Worm (Caenorhabditis elegans) whole organism, mixed stage, embryonic: ENCODE data around the gene scl-26.

ENCODE experiments used
- M03D4.4 ChIP-seq: sonication (generic microtip); optimal IDR thresholded peaks from 2 replicates; lab custom pipeline; 2017; ENCODE audit warnings: mild to moderate bottlenecking, missing genetic modification characterization, missing compliant biosample characterization
- blmp-1 ChIP-seq: fragments of 150-350 bp; optimal IDR thresholded peaks from 2 replicates; lab custom pipeline; 2014; ENCODE audit warnings: missing biosample characterization, missing genetic modification characterization
- ceh-39 ChIP-seq: fragments of 150-350 bp; optimal IDR thresholded peaks from 2 replicates; lab custom pipeline; 2014; ENCODE audit warnings: missing biosample characterization, missing genetic modification characterization
- ceh-43 ChIP-seq: fragments of 200-800 bp; sonication (Bioruptor generic); optimal IDR thresholded peaks from 2 replicates; lab custom pipeline; 2018; ENCODE audit warnings: mild to moderate bottlenecking, missing genetic modification characterization, moderate library complexity, missing compliant biosample characterization
- ceh-83 ChIP-seq: fragments of 200-800 bp; sonication (Bioruptor generic); optimal IDR thresholded peaks from 2 replicates; lab custom pipeline; 2018; ENCODE audit warnings: mild to moderate bottlenecking, missing genetic modification characterization, missing compliant biosample characterization
- ces-1 ChIP-seq: fragments of 150-350 bp; optimal IDR thresholded peaks from 2 replicates; lab custom pipeline; 2014; ENCODE audit warnings: missing biosample characterization, missing genetic modification reagents, missing genetic modification characterization
- cnd-1 ChIP-seq: fragments of 200-800 bp; sonication (Bioruptor generic); optimal IDR thresholded peaks from 2 replicates; lab custom pipeline; 2018; ENCODE audit warnings: mild to moderate bottlenecking, missing genetic modification characterization, missing compliant biosample characterization
- drap-1 ChIP-seq: fragments of 200-800 bp; sonication (Bioruptor generic); optimal IDR thresholded peaks from 3 replicates; lab custom pipeline; 2018; ENCODE audit warnings: mild to moderate bottlenecking, missing genetic modification characterization, missing compliant biosample characterization
- elt-1 ChIP-seq: sonication (generic microtip); optimal IDR thresholded peaks from 2 replicates; lab custom pipeline; 2017; ENCODE audit warnings: missing genetic modification characterization, mild to moderate bottlenecking, missing compliant biosample characterization, antibody characterized with exemption, moderate library complexity, borderline replicate concordance; ENCODE audit not compliant: insufficient read depth
- elt-3 ChIP-seq: fragments of 150-350 bp; optimal IDR thresholded peaks from 2 replicates; lab custom pipeline; 2014; ENCODE audit warnings: missing biosample characterization, missing genetic modification characterization
- flh-1 ChIP-seq: fragments of 200-800 bp; sonication (Bioruptor generic); optimal IDR thresholded peaks from 2 replicates; lab custom pipeline; 2018; ENCODE audit warnings: mild to moderate bottlenecking, missing genetic modification characterization, moderate library complexity, missing compliant biosample characterization
- ham-2 ChIP-seq: fragments of 200-800 bp; sonication (Bioruptor generic); optimal IDR thresholded peaks from 2 replicates; lab custom pipeline; 2018; ENCODE audit warnings: mild to moderate bottlenecking, missing genetic modification characterization, missing compliant biosample characterization
- hlh-1 ChIP-seq: fragments of 150-350 bp; optimal IDR thresholded peaks from 2 replicates; lab custom pipeline; 2014; ENCODE audit warnings: missing biosample characterization, missing genetic modification reagents, missing genetic modification characterization
- lin-32 ChIP-seq: fragments of 200-800 bp; sonication (Bioruptor generic); optimal IDR thresholded peaks from 2 replicates; lab custom pipeline; 2018; ENCODE audit warnings: mild to moderate bottlenecking, missing genetic modification characterization, missing compliant biosample characterization
- lsy-2 ChIP-seq: fragments of 150-350 bp; optimal IDR thresholded peaks from 2 replicates; lab custom pipeline; 2014; ENCODE audit warnings: missing biosample characterization, missing genetic modification characterization
- mab-5 ChIP-seq: fragments of 150-350 bp; optimal IDR thresholded peaks from 2 replicates; lab custom pipeline; 2014; ENCODE audit warnings: missing biosample characterization, missing genetic modification characterization
- mep-1 ChIP-seq: fragments of 150-350 bp; optimal IDR thresholded peaks from 2 replicates; lab custom pipeline; 2017; ENCODE audit warnings: missing biosample characterization, missing genetic modification reagents, missing genetic modification characterization, inconsistent platforms
- mls-2 ChIP-seq: sonication (generic microtip); optimal IDR thresholded peaks from 2 replicates; lab custom pipeline; 2016; ENCODE audit warnings: mild to moderate bottlenecking, missing genetic modification characterization, moderate library complexity, missing compliant biosample characterization
- nhr-12 ChIP-seq: fragments of 150-350 bp; optimal IDR thresholded peaks from 2 replicates; lab custom pipeline; 2014; ENCODE audit warnings: missing biosample characterization, missing genetic modification characterization
- nhr-2 ChIP-seq: fragments of 150-350 bp; optimal IDR thresholded peaks from 2 replicates; lab custom pipeline; 2014; ENCODE audit warnings: missing biosample characterization, missing genetic modification characterization
- nhr-237 ChIP-seq: fragments of 150-350 bp; optimal IDR thresholded peaks from 2 replicates; lab custom pipeline; 2014; ENCODE audit warnings: missing biosample characterization, missing genetic modification characterization
- nhr-28 ChIP-seq: fragments of 150-350 bp; optimal IDR thresholded peaks from 2 replicates; lab custom pipeline; 2014; ENCODE audit warnings: missing biosample characterization, missing genetic modification characterization
- nhr-76 ChIP-seq: sonication (generic microtip); optimal IDR thresholded peaks from 2 replicates; lab custom pipeline; 2017; ENCODE audit warnings: missing biosample characterization, missing genetic modification characterization
- pha-4 ChIP-seq: fragments of 150-350 bp; optimal IDR thresholded peaks from 2 replicates; lab custom pipeline; 2018; ENCODE audit warnings: missing biosample characterization, missing genetic modification reagents, missing genetic modification characterization
- sem-2 ChIP-seq: fragments of 200-800 bp; sonication (Bioruptor generic); optimal IDR thresholded peaks from 2 replicates; lab custom pipeline; 2018; ENCODE audit warnings: mild to moderate bottlenecking, missing genetic modification characterization, missing compliant biosample characterization
- snpc-4 ChIP-seq: fragments of 150-350 bp; optimal IDR thresholded peaks from 2 replicates; lab custom pipeline; 2014; ENCODE audit warnings: missing biosample characterization, missing genetic modification characterization
- sptf-1 ChIP-seq: sonication (generic microtip); optimal IDR thresholded peaks from 2 replicates; lab custom pipeline; 2017; ENCODE audit warnings: mild to moderate bottlenecking, missing genetic modification characterization, moderate library complexity, missing compliant biosample characterization
- tbx-8 ChIP-seq: fragments of 200-800 bp; sonication (Bioruptor generic); optimal IDR thresholded peaks from 2 replicates; lab custom pipeline; 2018; ENCODE audit warnings: mild to moderate bottlenecking, missing genetic modification characterization, moderate library complexity, missing compliant biosample characterization
- unc-120 ChIP-seq: sonication (generic microtip); optimal IDR thresholded peaks from 2 replicates; lab custom pipeline; 2017; ENCODE audit warnings: missing genetic modification characterization, missing compliant biosample characterization; ENCODE audit not compliant: poor library complexity, severe bottlenecking
- unc-39 ChIP-seq: fragments of 150-350 bp; optimal IDR thresholded peaks from 2 replicates; lab custom pipeline; 2014; ENCODE audit warnings: missing biosample characterization, missing genetic modification characterization
- unc-62 ChIP-seq: fragments of 150-350 bp; optimal IDR thresholded peaks from 2 replicates; lab custom pipeline; 2014; ENCODE audit warnings: missing biosample characterization, missing genetic modification reagents, missing genetic modification characterization
- zip-8 ChIP-seq: fragments of 150-350 bp; optimal IDR thresholded peaks from 2 replicates; lab custom pipeline; 2014; ENCODE audit warnings: missing biosample characterization, missing genetic modification characterization
- ztf-11 ChIP-seq: fragments of 150-350 bp; optimal IDR thresholded peaks from 2 replicates; lab custom pipeline; 2014; ENCODE audit warnings: missing biosample characterization, missing genetic modification characterization

scl-26 gene

ce11 chrV:7601443-7601842, at the start of gene scl-26:
Gene scl-26, minus strand, starts transcription at chrV:7601543.
- TF ChIP-seq flh-1 (GFP tag; lab: Kevin White, UChicago) (no peak), lin-32 (GFP tag; lab: Kevin White, UChicago) (no peak), mab-5 (tag; lab: Kevin White, UChicago) (no peak), pha-4 (tag; lab: Kevin White, UChicago) (no peak), sptf-1 (tag; lab: Kevin White, UChicago) (no peak), ztf-11 (tag; lab: Kevin White, UChicago) (no peak), elt-1 (tag; lab: Kevin White, UChicago) (no peak), ceh-83 (no peak), mls-2 (tag; lab: Kevin White, UChicago) (no peak), nhr-237 (tag; lab: Kevin White, UChicago) (no peak), unc-39 (tag; lab: Kevin White, UChicago) (no peak)

ce11 chrV:7649963-7650362, 48.6 kb upstream of the scl-26 start:
- TF ChIP-seq hlh-1 (tag; lab: Kevin White, UChicago): no peak
- TF ChIP-seq lin-32 (GFP tag; lab: Kevin White, UChicago): no peak
- TF ChIP-seq nhr-237 (tag; lab: Kevin White, UChicago): no peak
- no peak for TF ChIP-seq drap-1 (GFP tag; lab: Kevin White, UChicago)
- no peak for TF ChIP-seq zip-8 (tag; lab: Kevin White, UChicago)
- no peak for TF ChIP-seq ceh-83
- no peak for TF ChIP-seq sptf-1 (tag; lab: Kevin White, UChicago)
- no peak for TF ChIP-seq nhr-12 (tag; lab: Kevin White, UChicago)
- no peak for TF ChIP-seq cnd-1
- TF ChIP-seq lsy-2 (tag; lab: Kevin White, UChicago): no peak
- TF ChIP-seq nhr-2 (tag; lab: Kevin White, UChicago): no peak
- no peak for TF ChIP-seq snpc-4
- TF ChIP-seq mls-2 (tag; lab: Kevin White, UChicago): no peak
- no peak for TF ChIP-seq nhr-76 (tag; lab: Kevin White, UChicago)
- no peak for TF ChIP-seq sem-2 (GFP tag; lab: Kevin White, UChicago)
- no peak for TF ChIP-seq ceh-39 (tag; lab: Kevin White, UChicago)
- no peak for TF ChIP-seq ham-2 (GFP tag; lab: Kevin White, UChicago)
- TF ChIP-seq nhr-28 (tag; lab: Kevin White, UChicago): no peak

- TF ChIP-seq snpc-4: no peak
- no peak for TF ChIP-seq ham-2 (GFP tag; lab: Kevin White, UChicago)
- TF ChIP-seq mab-5 (tag; lab: Kevin White, UChicago): no peak
- no peak for TF ChIP-seq nhr-76 (tag; lab: Kevin White, UChicago)
- TF ChIP-seq ceh-43 (GFP tag; lab: Kevin White, UChicago): no peak
Measured at ce11 chrV:7647147-7647546, 45.8 kb upstream of the scl-26 start.

ce11 chrV:7645454-7645853, 44.1 kb upstream of the scl-26 start, which contains the start of gene str-47:
Gene str-47, plus strand, starts transcription at chrV:7645754.
- TF ChIP-seq mab-5 (tag; lab: Kevin White, UChicago): no peak
- TF ChIP-seq nhr-28 (tag; lab: Kevin White, UChicago): no peak
- TF ChIP-seq M03D4.4 (tag; lab: Kevin White, UChicago): no peak
- no peak for TF ChIP-seq ceh-83
- TF ChIP-seq sem-2 (GFP tag; lab: Kevin White, UChicago): no peak
- TF ChIP-seq unc-120 (tag; lab: Kevin White, UChicago): no peak
- TF ChIP-seq lsy-2 (tag; lab: Kevin White, UChicago): no peak
- TF ChIP-seq ceh-39 (tag; lab: Kevin White, UChicago): no peak
- no peak for TF ChIP-seq ham-2 (GFP tag; lab: Kevin White, UChicago)
- TF ChIP-seq elt-3: no peak
- no peak for TF ChIP-seq ces-1 (GFP tag; lab: Kevin White, UChicago)
- TF ChIP-seq mep-1 (tag; lab: Kevin White, UChicago): no peak

ce11 chrV:7643416-7643815, 42.1 kb upstream of the scl-26 start, which contains the start of gene F07C4.11:
Gene F07C4.11, minus strand, starts transcription at chrV:7643516.
- TF ChIP-seq sptf-1 (tag; lab: Kevin White, UChicago) (no peak), pha-4 (tag; lab: Kevin White, UChicago) (no peak), mep-1 (tag; lab: Kevin White, UChicago) (no peak), lsy-2 (tag; lab: Kevin White, UChicago) (no peak), M03D4.4 (tag; lab: Kevin White, UChicago) (no peak), unc-39 (tag; lab: Kevin White, UChicago) (no peak), unc-120 (tag; lab: Kevin White, UChicago) (no peak), zip-8 (tag; lab: Kevin White, UChicago) (no peak), ces-1 (GFP tag; lab: Kevin White, UChicago) (no peak), blmp-1 (tag; lab: Kevin White, UChicago) (no peak), lin-32 (GFP tag; lab: Kevin White, UChicago) (no peak), sem-2 (GFP tag; lab: Kevin White, UChicago) (no peak), elt-3 (no peak), ceh-43 (GFP tag; lab: Kevin White, UChicago) (no peak), unc-62 (no peak), snpc-4 (no peak), nhr-237 (tag; lab: Kevin White, UChicago) (no peak), nhr-28 (tag; lab: Kevin White, UChicago) (no peak), flh-1 (GFP tag; lab: Kevin White, UChicago) (no peak), tbx-8 (no peak)
